Worm (Caenorhabditis elegans): ENCODE measurements around the gene oac-56.
"Not testable (repeated sequence)": the region's sequence is repeated elsewhere in the genome, so short reads cannot be mapped to it uniquely, and the experiment has no call there.

oac-56 gene

DNA sequence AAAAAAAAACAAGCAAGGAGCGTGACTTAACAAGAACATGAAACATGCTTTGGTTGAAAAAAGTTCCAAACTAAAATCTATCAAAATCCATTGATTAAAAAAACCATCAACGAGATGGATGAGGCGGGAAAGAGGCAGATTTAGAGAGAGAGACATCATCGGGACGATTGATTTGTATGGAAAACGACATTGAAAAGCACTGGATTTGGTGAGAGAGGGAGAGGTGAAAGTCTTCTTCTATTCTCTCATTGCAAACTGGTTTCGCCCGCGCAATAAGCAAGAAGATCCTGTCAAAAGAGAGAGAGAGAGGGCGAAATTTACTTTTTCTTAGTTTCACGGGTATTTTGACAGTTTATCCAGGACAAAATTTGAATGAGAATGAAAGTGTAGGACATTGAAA is 34.6 kb upstream of the oac-56 start:
- TF ChIP-seq unc-130 (GFP tag; optimal IDR thresholded peaks at IDR 0.05) (no peak), Y48G9A.11 (GFP tag; IDR thresholded peaks at IDR 0.05) (no peak), php-3 (GFP tag; IDR thresholded peaks at IDR 0.05) (no peak), mep-1 (tag; optimal IDR thresholded peaks at IDR 0.05) (no peak), sdz-12 (GFP tag; optimal IDR thresholded peaks at IDR 0.05) (no peak), aha-1 (tag) (peak; percentile 14), pqm-1 (tag; optimal IDR thresholded peaks at IDR 0.05) (no peak), spr-1 (tag; optimal IDR thresholded peaks at IDR 0.05) (no peak), lin-15B (tag; optimal IDR thresholded peaks at IDR 0.05) (no peak), Y75B8A.6 (GFP tag; IDR thresholded peaks at IDR 0.05) (no peak), nhr-28 (tag; optimal IDR thresholded peaks at IDR 0.05) (peak; percentile 1)

ce11 chrIV:14384194-14384593 is 33.6 kb upstream of the oac-56 start:
- no peak for TF ChIP-seq lin-15B (tag; optimal IDR thresholded peaks at IDR 0.05)
- no peak for TF ChIP-seq egl-43 (GFP tag; IDR thresholded peaks at IDR 0.05)
- TF ChIP-seq unc-62 (GFP tag; optimal IDR thresholded peaks at IDR 0.05 in 1 of 2): peak in 1 of 2 experiments; percentile 56
- no peak for TF ChIP-seq unc-62 (tag; optimal IDR thresholded peaks at IDR 0.05)
- TF ChIP-seq mxl-3 (GFP tag; optimal IDR thresholded peaks at IDR 0.05): no peak

- TF ChIP-seq set-16 (GFP tag; IDR thresholded peaks at IDR 0.05) (no peak), spr-1 (tag; optimal IDR thresholded peaks at IDR 0.05) (no peak), lim-7 (GFP tag; IDR thresholded peaks at IDR 0.05) (no peak), snpc-1.2 (GFP tag; IDR thresholded peaks at IDR 0.05) (peak; percentile 78), T26A8.4 (GFP tag; IDR thresholded peaks at IDR 0.05) (no peak), Y105C5A.15 (GFP tag; IDR thresholded peaks at IDR 0.05) (no peak), lin-13 (GFP tag; optimal IDR thresholded peaks at IDR 0.05) (no peak), nhr-102 (tag; optimal IDR thresholded peaks at IDR 0.05) (no peak), aha-1 (tag) (no peak)
Measured at ce11 chrIV:14383474-14383873, 32.9 kb upstream of the oac-56 start, which contains the start of gene paqr-3. paqr-3 (minus strand) TSS chrIV:14383683.

DNA sequence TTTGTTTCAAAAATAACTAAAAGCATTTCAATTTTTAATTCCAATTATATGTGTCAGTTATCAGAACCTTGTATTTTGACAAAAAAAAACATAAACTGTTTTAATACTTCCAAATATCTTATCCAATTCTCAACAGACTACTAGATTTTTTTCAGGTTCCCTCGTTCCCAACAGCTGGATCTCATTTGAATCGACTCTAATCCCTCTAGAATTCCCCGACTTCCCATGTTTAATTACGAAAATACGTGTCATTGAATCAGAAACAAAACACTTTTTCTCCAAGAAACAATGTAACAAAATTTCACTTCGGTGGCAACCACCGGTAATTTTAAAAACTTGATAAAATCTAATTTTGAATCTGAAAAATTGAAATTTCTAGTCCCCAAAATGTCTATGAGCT is 28.6 kb upstream of the oac-56 start:
- TF ChIP-seq mxl-3 (GFP tag; optimal IDR thresholded peaks at IDR 0.05) (no peak), cey-2 (tag; optimal IDR thresholded peaks at IDR 0.05; ENCODE audit: borderline replicate concordance, insufficient read depth) (no peak), fos-1 (tag; optimal IDR thresholded peaks at IDR 0.05) (no peak)

DNA sequence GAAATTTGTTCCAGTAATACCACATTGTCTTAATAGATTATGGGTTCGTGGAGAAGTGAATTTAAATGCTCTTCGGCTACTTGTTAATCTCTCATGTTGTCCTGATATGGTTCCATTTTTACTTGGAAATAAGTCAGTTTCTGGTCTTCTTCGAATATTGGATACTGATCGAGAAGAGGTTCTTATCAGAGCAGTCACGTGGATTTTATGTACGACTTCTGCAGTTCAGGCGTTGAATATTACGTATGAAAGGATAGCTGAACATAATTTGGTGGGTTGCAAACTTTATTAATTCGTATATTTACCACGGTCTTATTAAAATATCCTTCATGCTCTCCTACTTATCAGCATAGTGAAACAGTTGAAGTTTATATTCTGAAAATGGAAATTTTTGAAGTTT is 27.3 kb upstream of the oac-56 start:
- TF ChIP-seq unc-62 (GFP tag; optimal IDR thresholded peaks at IDR 0.05 in 1 of 2): peak in 1 of 2 experiments; percentile 97
- TF ChIP-seq unc-62 (tag; optimal IDR thresholded peaks at IDR 0.05): no peak
- no peak for TF ChIP-seq Y105C5A.15 (GFP tag; IDR thresholded peaks at IDR 0.05)

DNA sequence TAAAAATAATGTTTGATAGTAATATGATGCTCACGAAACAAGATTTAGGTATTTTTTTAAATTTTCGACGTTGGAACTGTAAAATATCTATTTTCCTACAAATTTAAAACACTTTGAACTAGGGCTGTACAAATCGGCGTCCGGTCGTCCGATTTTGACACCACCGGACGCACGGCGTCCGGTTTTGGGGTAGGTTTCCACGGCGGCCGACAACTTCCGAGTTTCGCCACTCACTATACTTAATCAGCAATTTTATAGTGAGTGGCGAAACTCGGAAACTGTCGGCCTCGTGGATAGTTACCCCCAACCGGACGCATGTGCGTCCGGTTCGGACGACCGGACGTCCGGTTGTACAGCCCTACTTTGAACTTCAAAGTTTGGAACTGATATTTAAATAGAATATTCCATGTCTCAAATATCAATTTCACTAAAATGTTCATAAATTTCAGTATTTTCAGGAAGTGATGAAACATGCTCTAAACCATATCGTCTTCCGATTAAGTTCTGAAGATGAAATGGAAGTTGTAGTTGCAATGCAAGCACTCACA is 26.8 kb upstream of the oac-56 start:
- peak; percentile 95 for TF ChIP-seq snpc-1.2 (GFP tag; IDR thresholded peaks at IDR 0.05)
- TF ChIP-seq dve-1 (tag; optimal IDR thresholded peaks at IDR 0.05; ENCODE audit: insufficient read depth): no peak

- TF ChIP-seq lim-7 (GFP tag; IDR thresholded peaks at IDR 0.05); madf-9 (GFP tag; conservative IDR thresholded peaks at IDR 0.05); ZK337.2 (GFP tag; IDR thresholded peaks at IDR 0.05): not testable (repeated sequence)
Measured at ce11 chrIV:14373814-14374213, 23.3 kb upstream of the oac-56 start, which contains the start of gene Y67A10A.7. Y67A10A.7 (plus strand) TSS chrIV:14374114.

DNA sequence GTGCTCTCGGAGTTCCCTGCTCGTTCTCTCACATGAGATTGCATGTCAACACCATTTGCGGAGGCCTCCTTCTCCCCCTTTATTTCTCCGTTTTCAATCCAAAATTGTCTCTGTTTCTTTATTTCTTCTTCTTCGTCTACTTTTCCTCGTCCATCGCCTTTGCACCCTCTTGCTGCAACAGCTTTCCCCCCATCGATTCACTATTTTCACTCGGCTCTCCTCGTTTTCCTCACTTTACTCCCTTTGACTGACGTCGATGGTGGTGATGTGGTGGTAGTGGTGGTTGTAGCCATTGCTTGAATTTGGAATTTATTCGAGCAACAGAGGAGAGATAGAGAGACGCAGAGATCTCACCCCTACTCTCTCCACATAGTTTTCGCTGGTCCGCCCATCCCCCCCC is 21.1 kb upstream of the oac-56 start:
- no peak for TF ChIP-seq Y48G9A.11 (GFP tag; IDR thresholded peaks at IDR 0.05)
- TF ChIP-seq mep-1 (tag; optimal IDR thresholded peaks at IDR 0.05): peak; percentile 56
- TF ChIP-seq ceh-20 (GFP tag; IDR thresholded peaks at IDR 0.05): 0 out of 2 replicates have a peak, but pooled peaks have one; percentile 37
- TF ChIP-seq nhr-48 (tag; optimal IDR thresholded peaks at IDR 0.05): no peak
- TF ChIP-seq rbr-2 (tag; optimal IDR thresholded peaks at IDR 0.05): peak; percentile 71
- TF ChIP-seq ceh-62 (tag; optimal IDR thresholded peaks at IDR 0.05): no peak
- no peak for TF ChIP-seq T26A8.4 (GFP tag; IDR thresholded peaks at IDR 0.05)
- no peak for TF ChIP-seq pqm-1 (tag; optimal IDR thresholded peaks at IDR 0.05)
- peak; percentile 89 for TF ChIP-seq fkh-10 (GFP tag; optimal IDR thresholded peaks at IDR 0.05)
- TF ChIP-seq aha-1 (tag): peak; percentile 93
- TF ChIP-seq snpc-1.2 (GFP tag; IDR thresholded peaks at IDR 0.05): no peak
- no peak for TF ChIP-seq nhr-28 (tag; optimal IDR thresholded peaks at IDR 0.05)
- TF ChIP-seq aly-2 (tag; optimal IDR thresholded peaks at IDR 0.05): no peak
- peak; percentile 40 for TF ChIP-seq F37D6.2 (tag; optimal IDR thresholded peaks at IDR 0.05)
- no peak for TF ChIP-seq mxl-2 (GFP tag; conservative IDR thresholded peaks at IDR 0.05)
- peak; percentile 30 to 70 for TF ChIP-seq lsy-2 (tag; optimal IDR thresholded peaks at IDR 0.05)
- TF ChIP-seq nhr-77 (tag; optimal IDR thresholded peaks at IDR 0.05): no peak
- TF ChIP-seq dve-1 (tag; optimal IDR thresholded peaks at IDR 0.05; ENCODE audit: insufficient read depth): no peak
